Fruit fly (Drosophila melanogaster): ENCODE results near the gene ss.

Gene ss

DNA sequence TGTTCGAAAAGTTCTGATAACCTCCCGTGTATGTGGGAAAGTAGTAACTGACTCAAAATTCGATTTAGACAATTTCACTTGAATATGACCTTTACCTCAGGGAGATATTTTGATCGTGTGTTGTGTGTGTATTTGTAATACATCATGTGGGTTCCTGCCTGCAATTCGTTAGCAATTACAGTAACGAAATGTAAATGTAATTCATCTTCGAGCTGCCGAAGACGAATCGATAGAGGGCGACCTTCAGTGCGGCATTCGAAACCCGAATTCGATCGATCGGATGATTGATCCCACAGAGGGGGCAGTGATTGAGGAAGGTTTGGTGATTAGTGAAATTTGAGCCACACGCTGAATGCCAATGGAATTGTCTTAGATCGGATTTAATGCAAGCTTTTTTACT, 33.1 kb downstream of the ss start, which contains the start of gene CG10317:
Gene CG10317 (minus strand): TSS at position 101 of the 400 bp plus-strand sequence.
- TF ChIP-seq ey (GFP tag; optimal IDR thresholded peaks at IDR 0.05): no peak

DNA sequence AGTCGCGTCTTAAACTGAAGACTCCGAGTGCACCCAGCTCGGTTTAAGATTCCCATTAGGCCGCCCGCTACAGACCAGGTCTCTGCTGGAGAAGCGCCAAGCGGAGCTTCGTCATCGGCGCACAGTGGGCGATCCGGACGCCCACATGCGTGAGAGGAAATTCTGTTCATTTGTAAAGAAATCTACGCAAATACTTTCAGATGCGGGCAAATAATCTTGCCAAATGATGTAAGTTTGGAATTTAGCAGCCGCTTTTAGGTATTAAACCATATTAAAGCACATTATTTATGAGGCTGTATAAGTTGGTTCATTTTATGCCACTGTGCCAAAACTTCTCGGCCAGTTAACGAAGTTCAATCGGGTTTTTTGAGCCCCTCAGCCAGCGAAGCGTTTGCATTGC, 35.2 kb downstream of the ss start, which contains the start of gene js:
Gene js (minus strand): TSS at position 19 of the 400 bp plus-strand sequence.
- TF ChIP-seq Abd-B (GFP tag; optimal IDR thresholded peaks at IDR 0.05) (no peak), CG9705 (GFP tag; optimal IDR thresholded peaks at IDR 0.05) (no peak), dsf (GFP tag; optimal IDR thresholded peaks at IDR 0.05; ENCODE audit: borderline replicate concordance) (no peak), sv (GFP tag; optimal IDR thresholded peaks at IDR 0.05) (no peak), Dif (GFP tag; optimal IDR thresholded peaks at IDR 0.05; ENCODE audit: partially characterized antibody) (no peak), brk (GFP tag; optimal IDR thresholded peaks at IDR 0.05) (no peak), Rel (GFP tag; optimal IDR thresholded peaks at IDR 0.05) (no peak), Rel (tag; optimal IDR thresholded peaks at IDR 0.05) (no peak), GATAd (GFP tag; optimal IDR thresholded peaks at IDR 0.05) (no peak), br (GFP tag; optimal IDR thresholded peaks at IDR 0.05) (no peak), dl (GFP tag; optimal IDR thresholded peaks at IDR 0.05; ENCODE audit: insufficient read depth in 1 of 2, partially characterized antibody in 2 of 2) (no peak), CG32264 (GFP tag; optimal IDR thresholded peaks at IDR 0.05) (no peak), OdsH (GFP tag; optimal IDR thresholded peaks at IDR 0.05) (no peak), psq (GFP tag; optimal IDR thresholded peaks at IDR 0.05) (no peak), Sp1 (GFP tag; optimal IDR thresholded peaks at IDR 0.05) (no peak)

DNA sequence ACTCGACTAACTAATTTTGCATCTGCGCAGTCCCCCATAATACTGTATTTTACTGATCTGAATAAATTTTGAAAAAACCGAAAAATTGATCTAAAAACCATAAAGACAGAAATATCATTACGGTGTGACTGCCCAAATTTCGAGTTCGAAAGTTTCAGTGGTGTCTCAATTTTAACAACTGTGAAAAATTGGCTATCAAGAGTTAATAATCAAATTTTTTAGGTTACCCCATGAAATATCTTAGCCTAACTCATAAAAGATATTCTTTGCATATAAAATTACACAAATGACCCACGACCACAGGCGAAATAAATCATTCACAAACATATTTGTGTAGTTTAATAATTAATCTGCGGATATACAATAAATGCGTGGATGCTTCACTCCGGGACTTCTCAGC, 43.5 kb downstream of the ss start, which contains the start of gene CG42446:
Gene CG42446 (minus strand): TSS at position 101 of the 400 bp plus-strand sequence.
- no peak for TF ChIP-seq jim (GFP tag; optimal IDR thresholded peaks at IDR 0.05)
- TF ChIP-seq dsf (GFP tag; optimal IDR thresholded peaks at IDR 0.05; ENCODE audit: borderline replicate concordance): no peak
- TF ChIP-seq pan (optimal IDR thresholded peaks at IDR 0.05): no peak
- no peak for TF ChIP-seq Myc (optimal IDR thresholded peaks at IDR 0.05)
- TF ChIP-seq Abd-B (GFP tag; optimal IDR thresholded peaks at IDR 0.05): no peak
- TF ChIP-seq N (GFP tag; optimal IDR thresholded peaks at IDR 0.05): no peak
- no peak for TF ChIP-seq GATAd (GFP tag; optimal IDR thresholded peaks at IDR 0.05)
- no peak for TF ChIP-seq HLH106 (tag; optimal IDR thresholded peaks at IDR 0.05)
- no peak for TF ChIP-seq woc (GFP tag; optimal IDR thresholded peaks at IDR 0.05)
- no peak for TF ChIP-seq ey (GFP tag; optimal IDR thresholded peaks at IDR 0.05)
- TF ChIP-seq Jra (GFP tag; optimal IDR thresholded peaks at IDR 0.05): no peak
- TF ChIP-seq Hr83 (GFP tag; optimal IDR thresholded peaks at IDR 0.05; ENCODE audit: poor library complexity, severe bottlenecking): no peak

DNA sequence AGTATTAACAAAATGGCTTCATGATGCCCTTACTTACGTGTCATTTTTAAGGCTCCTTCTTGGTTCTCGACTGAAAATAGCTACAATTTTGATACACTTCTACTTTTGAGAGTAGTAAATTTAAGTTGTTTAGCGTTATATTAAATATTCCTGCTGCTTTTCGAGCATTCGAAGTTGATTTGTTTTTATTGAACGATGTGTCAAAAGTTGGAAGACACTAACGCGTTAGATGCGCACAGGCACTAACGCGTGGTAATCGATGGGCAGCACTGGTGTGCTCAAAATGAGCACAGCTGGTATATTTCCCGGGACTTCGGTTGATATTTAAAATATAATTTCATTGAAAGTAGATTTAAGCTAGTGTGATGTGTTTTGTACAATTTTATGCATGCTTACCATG, 44.4 kb downstream of the ss start, which contains the start of gene CG17931:
Gene CG17931 (minus strand): TSS at position 369 of the 400 bp plus-strand sequence.
- TF ChIP-seq CrebA (GFP tag; optimal IDR thresholded peaks at IDR 0.05; ENCODE audit: borderline replicate concordance) (peak; percentile 38), dsf (GFP tag; optimal IDR thresholded peaks at IDR 0.05; ENCODE audit: borderline replicate concordance) (no peak), rgr (GFP tag; optimal IDR thresholded peaks at IDR 0.05) (no peak), dmrt93B (GFP tag; optimal IDR thresholded peaks at IDR 0.05) (no peak), Dfd (GFP tag; optimal IDR thresholded peaks at IDR 0.05) (no peak), Vsx2 (GFP tag; optimal IDR thresholded peaks at IDR 0.05; ENCODE audit: partially characterized antibody) (peak; percentile 27)

DNA sequence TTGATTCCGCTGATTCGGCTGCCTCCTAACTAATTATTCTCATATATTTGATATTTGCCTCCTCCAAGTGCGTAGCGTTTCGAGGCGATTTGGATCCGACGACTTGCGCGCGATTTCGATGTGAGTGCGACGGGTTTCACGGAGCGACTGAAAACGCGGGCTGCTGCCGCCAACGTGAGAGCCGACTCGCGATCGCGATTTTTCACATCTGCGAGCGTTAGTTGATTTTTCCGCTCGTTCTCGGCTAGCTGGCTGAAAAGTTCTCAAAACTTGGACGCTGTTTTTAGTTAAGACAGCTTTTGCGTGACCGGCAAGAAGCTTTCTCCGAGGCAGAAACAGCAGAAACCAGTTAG, 46.7 kb downstream of the ss start, which contains the start of gene CG10311:
Gene CG10311 (minus strand): TSS at position 153 of the 353 bp plus-strand sequence.
- TF ChIP-seq CrebA (GFP tag; optimal IDR thresholded peaks at IDR 0.05; ENCODE audit: borderline replicate concordance): no peak
- no peak for TF ChIP-seq Hr83 (GFP tag; optimal IDR thresholded peaks at IDR 0.05; ENCODE audit: poor library complexity, severe bottlenecking)
- no peak for TF ChIP-seq Myc (optimal IDR thresholded peaks at IDR 0.05)
- TF ChIP-seq pan (optimal IDR thresholded peaks at IDR 0.05): no peak
- TF ChIP-seq Sp1 (GFP tag; optimal IDR thresholded peaks at IDR 0.05): no peak
- no peak for TF ChIP-seq N (GFP tag; optimal IDR thresholded peaks at IDR 0.05)
- TF ChIP-seq fru (GFP tag; optimal IDR thresholded peaks at IDR 0.05): no peak
- no peak for TF ChIP-seq GATAd (GFP tag; optimal IDR thresholded peaks at IDR 0.05)
- TF ChIP-seq sage (GFP tag; optimal IDR thresholded peaks at IDR 0.05): no peak
- no peak for TF ChIP-seq CG9705 (GFP tag; optimal IDR thresholded peaks at IDR 0.05)
- TF ChIP-seq br (GFP tag; optimal IDR thresholded peaks at IDR 0.05): no peak
- no peak for TF ChIP-seq woc (GFP tag; optimal IDR thresholded peaks at IDR 0.05)
- TF ChIP-seq psq (GFP tag; optimal IDR thresholded peaks at IDR 0.05): no peak
